Fruit fly (Drosophila melanogaster) whole organism, embryonic: ENCODE data around the gene HisCl1.

ENCODE experiments used
- CG10959 ChIP-seq: fragments of 200-800 bp; sonication (Bioruptor generic); IDR thresholded peaks from 2 replicates; pipeline ENCODE4 v1.3.6; 2022; ENCODE audit warnings: missing biosample characterization, missing genetic modification characterization
- Dad ChIP-seq: fragments of 200-800 bp; sonication (Bioruptor generic); optimal IDR thresholded peaks from 3 replicates; lab custom pipeline; 2016; ENCODE audit warnings: missing biosample characterization, missing genetic modification characterization
- H2.0 ChIP-seq: fragments of 200-800 bp; sonication (Bioruptor generic); IDR thresholded peaks from 2 replicates; pipeline ENCODE4 v1.3.6; 2022; ENCODE audit warnings: missing biosample characterization, missing genetic modification characterization
- Hr39 ChIP-seq: fragments of >200 bp; optimal IDR thresholded peaks from 2 replicates; lab custom pipeline; 2017

DNA sequence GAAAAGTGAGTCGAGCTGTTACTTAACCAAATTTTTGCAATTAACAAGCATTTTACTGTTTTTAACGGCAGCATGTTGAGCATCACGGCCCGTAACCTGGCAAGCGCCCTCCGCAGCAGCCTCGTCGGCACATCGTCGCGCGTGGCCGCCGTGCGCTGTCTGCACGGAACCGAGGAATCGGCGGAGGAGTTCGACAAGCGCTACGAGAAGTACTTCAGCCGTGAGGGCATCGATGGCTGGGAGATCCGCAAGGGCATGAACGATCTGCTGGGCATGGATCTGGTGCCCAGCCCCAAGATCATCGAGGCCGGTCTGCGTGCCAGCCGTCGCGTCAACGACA lies 32.6 kb downstream of the HisCl1 start:
- TF ChIP-seq H2.0, result no peak
- TF ChIP-seq Dad, result no peak
- no peak for TF ChIP-seq CG10959 (GFP tag; lab: Robert Waterston, UW)
- no peak for TF ChIP-seq Hr39 (lab: Kevin White, UChicago)
